Worm (Caenorhabditis elegans) whole organism, dauer: ENCODE measurements around the gene ZK185.5.

Source experiments
- unc-62 ChIP-seq: sonication (generic microtip); optimal IDR thresholded peaks from 2 replicates; lab custom pipeline; 2017; ENCODE audit warnings: missing biosample characterization, missing genetic modification reagents, missing genetic modification characterization

ZK185.5 gene

DNA sequence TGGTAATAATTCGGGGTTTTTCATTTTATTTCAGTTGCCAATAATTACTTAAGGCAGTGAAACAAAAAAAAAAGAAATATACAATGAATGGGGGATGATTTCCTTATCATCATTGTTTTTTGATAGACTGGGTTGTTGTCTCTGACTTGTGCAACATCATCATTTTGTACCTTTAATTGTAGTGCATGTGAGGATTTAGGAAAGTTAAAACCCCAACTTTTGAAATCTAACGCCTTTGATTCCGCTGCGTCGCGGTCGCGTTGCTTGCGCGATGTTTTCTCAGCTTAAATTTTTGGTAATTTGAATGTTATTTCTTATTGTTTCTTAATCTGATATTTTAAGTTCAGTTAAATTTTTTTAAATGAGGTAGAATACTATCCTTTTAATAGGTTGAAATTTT, at the start of gene ZK185.5:
TSS of gene ZK185.5 (minus strand) at position 101 of the 400 bp plus-strand sequence.
- TF ChIP-seq unc-62: no peak

DNA sequence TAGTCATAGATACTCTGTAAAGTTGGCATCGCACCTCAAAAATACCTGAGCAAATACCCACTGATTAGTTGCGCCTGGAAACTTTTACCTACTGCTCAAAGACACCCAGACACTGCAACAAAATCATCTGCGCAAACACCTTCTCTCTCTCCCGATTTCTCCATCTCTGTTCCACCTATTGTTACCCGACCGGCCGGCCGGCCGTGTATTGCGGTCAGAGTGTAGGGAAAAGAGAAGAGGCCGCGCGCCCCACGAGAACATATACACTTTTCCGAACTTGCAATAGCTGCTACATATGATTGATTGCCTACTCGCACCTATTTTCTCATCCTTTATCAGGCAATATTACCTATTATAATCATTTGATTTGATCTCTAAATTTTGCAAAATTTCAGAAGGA, 42.7 kb upstream of the ZK185.5 start:
- TF ChIP-seq unc-62: no peak

DNA sequence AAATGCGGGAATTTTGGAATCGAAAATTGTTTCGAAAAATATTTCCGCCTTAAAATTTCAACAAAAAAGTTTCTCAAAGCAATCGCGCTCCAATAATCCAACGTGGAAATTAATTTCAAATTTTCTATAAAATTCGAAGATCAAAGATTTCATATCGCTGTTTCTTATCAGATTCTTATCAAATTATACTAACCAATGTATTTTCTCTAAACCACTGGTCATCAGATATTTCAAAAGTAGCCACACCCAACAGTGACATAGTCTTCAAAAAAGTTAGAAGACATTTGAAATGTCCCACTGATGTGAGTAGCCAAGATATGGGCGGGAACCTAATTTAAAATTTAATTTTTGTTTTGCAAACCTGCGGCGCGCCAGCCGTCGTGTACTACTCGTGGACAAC, 41.8 kb upstream of the ZK185.5 start:
- no peak for TF ChIP-seq unc-62

DNA sequence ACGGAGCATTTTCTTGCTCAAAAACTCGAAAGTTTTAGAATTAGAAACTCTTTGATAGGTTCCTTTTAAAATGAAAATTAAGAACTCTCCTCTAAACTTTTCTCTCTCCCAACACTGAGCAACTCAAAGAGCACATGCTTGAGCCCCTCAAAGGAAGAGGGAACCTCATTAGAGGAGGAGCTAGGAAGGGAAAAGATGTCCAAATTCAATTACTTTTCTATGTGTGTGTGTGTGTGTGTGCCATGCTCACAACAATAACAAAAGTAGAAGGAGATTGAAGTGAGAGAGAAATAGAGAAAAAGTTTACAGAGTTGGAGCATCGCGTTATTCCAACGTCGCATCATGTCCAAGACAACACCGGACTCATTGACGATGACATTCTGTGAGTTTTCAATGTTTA, 40.3 kb upstream of the ZK185.5 start:
- TF ChIP-seq unc-62: no peak

DNA sequence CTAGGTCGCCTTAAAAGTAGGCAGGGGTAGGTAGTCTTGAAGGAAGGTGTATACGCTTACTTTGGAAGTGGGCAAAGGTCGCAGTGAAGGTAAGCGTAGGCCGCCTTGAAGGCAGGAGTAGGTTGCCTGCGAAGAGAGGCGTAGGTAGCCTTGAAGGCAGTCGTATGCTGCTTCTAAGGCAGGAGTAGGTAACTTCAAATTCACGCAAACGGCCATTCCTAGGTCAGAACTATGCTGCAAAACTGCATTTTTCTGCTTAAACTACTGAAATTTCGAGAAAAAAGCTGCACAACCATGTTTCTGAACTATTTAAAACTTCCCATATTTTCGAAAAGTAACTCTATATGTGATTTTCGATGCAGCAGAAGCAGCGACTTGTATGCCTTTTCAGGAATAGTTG, 33.8 kb upstream of the ZK185.5 start:
- no peak for TF ChIP-seq unc-62

DNA sequence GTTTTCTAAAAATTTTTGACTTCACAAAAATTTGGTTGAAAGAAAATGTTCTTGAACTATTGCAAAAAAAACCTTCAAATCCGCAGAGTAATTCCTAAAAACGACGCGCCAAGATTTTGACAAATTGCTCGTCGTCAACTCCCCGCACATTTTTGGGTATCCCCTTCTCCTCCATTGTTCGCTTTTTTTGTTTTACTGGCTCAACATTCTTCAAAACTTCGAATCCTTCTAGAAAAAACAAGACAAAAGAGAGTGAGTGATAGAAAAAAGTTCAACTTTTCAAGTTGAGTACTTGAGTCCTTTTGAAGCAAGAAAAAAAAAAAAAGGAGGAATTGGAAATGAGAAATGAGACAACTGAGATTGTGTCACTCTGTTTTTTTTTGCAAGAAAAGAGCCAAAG, 31.1 kb upstream of the ZK185.5 start:
- TF ChIP-seq unc-62: no peak

DNA sequence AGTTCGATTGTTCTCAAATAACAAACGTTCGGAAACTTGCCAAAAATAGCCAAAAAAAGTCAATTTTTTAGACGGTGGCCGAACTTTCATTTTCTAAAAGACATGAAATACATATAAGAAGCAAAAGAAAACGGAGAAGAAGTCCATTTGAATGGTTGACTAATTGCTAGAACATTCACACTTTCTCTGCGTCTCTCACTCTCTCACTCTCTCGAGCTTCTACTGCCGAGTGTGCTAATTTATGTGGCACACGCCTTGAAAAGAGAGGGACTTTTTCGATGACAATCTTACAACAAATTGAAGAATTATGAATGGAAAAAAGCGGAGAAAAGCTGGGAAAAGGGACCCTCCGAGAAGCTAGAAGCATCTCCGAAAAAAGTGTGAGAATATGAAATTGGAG, 28.3 kb upstream of the ZK185.5 start:
- no peak for TF ChIP-seq unc-62

DNA sequence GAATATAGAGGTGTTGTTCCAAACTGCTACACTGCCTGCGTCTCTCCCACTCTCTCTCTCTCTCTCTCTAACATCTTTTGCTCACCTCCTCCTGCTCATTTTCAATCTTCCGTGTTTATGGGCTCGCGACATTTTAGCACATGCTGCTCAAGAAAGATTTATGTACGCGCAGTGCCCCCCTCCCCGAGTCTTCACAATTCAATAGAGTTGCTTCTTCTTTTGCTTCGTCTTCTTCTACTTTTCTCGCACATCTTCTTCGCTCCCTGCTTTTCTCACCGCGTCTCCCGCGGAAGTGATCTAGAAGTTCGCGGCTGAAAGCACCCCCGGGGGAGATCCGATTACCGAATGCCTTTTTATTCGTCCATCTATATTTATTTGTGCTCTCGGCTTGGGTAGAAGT, 24.9 kb upstream of the ZK185.5 start:
- no peak for TF ChIP-seq unc-62

DNA sequence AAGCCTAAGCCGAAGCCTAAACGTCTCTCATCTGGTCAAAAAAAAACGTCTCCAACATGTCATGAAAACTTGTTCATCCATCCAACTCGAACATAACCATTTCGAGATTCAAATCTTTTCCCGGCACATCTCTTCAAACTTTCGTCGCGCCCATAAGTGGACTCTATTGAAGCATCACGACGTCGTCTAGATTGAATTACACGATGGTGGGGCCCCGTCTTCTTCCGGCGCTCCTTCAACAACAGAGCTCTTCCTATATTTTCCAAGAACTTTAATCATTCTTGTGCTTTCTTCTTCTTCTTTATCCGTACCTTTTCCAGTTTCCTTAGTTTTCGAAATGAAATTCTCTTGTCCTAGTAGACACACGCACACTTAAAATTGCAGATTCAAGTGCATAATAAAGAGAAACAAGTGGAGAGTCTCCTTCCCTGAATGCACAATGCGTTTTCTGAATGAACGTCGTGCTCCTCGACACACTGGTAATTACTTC, 22.7 kb upstream of the ZK185.5 start, which contains the start of gene F28E10.1:
TSS of gene F28E10.1 (plus strand) at position 440 of the 490 bp plus-strand sequence.
- no peak for TF ChIP-seq unc-62

DNA sequence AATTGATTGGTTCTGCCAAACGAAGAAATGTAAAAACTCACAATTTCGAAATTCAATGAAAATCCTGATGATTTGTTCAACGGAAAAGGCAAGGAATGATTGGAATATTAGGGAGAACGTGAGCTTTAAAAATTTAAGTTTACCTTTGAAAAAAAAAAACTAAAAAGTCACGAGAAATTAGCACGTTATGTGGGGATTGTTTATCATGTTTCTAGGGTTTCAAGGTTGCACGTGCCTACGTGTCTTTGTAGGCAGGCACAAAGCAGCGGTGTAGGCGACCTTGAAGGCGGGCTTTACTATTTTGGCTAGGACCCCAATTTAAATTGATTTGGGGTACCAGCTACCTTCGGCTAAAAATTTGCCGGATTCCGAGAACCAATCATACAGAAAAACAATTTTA, 21.6 kb upstream of the ZK185.5 start, which contains the start of gene F28E10.4:
TSS of gene F28E10.4 (minus strand) at position 101 of the 400 bp plus-strand sequence.
- no peak for TF ChIP-seq unc-62

DNA sequence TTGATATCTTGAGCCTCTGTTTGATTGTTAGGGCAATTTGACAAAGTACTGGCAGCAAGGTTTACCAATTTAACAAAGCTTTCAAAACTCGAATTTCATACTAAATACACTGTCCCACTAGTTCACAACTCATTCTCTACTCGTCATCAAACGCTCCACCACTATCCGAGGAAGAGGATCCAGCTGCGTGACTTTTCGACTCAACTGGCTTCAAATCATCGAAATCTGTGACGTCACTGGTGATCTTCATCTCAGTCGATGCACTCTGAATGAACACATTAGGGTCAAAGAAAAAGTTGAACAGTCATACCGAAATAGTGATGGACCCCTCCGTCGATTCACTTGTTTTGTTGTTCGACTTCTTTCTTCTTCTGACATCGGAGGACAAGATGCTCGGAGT, 20.2 kb upstream of the ZK185.5 start:
- TF ChIP-seq unc-62: no peak

DNA sequence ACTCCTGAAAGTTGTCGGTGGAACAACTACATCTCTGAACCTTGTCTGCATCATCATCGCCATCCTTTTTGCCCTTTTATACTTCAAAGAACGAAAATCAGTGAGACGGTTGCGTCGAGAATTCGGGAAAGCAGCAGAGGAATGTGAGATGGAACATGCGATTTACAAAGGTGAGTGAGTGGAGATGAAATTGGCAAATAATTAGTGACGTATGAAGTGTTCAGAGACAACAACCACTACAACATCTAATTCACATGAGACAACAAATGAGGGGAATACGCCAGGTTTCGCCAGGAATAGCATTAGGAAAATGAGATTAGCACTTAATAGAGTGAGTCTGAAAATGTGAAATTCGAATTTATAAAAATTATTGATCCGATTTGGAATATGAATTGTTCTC, 18.8 kb upstream of the ZK185.5 start:
- no peak for TF ChIP-seq unc-62

DNA sequence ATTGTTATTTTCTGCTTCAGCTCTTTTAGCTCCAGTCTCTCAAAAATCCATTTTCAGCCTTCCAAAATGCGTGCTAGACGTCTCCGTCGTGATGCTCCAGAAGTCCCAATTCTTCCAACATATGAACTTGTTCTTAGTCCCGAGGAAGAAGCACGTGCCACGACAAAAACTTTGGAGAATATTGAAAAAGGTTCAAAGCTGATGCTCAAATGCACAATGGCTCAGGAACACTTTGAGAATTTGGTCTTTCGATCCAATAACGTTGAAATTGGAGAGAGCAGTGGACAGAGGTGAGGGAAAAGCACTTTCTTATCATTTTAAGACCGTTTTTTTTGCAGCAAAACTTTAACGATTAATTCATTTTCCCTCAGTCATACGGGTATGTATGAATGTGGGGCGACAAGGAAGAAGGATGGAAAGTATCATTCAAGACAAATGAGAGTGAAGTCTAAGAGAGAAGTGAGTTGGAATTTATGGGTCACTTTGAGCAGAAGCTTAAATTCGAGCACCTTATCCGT, 16.9 kb upstream of the ZK185.5 start, which contains the start of gene igeg-1:
TSS of gene igeg-1 (plus strand) at position 51 of the 518 bp plus-strand sequence.
- TF ChIP-seq unc-62: no peak

DNA sequence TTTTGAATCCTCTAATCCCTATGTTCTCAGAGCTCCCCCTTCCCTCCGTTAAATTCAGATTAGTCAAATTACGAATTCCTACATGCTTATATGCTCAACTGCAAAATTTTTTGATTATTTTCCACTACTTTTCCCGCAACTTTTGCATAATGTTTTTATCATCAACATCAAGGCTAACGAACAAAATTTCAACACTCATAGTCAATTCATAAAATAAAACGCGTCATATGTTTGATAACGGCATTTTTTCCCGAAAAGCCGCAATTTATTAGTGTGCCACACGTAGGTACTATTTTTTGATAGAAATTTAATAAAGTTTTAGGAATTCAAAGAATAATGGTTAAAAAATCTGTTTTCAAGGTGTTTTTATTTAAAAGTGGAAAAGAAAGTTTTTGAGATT, 13.4 kb upstream of the ZK185.5 start:
- no peak for TF ChIP-seq unc-62

DNA sequence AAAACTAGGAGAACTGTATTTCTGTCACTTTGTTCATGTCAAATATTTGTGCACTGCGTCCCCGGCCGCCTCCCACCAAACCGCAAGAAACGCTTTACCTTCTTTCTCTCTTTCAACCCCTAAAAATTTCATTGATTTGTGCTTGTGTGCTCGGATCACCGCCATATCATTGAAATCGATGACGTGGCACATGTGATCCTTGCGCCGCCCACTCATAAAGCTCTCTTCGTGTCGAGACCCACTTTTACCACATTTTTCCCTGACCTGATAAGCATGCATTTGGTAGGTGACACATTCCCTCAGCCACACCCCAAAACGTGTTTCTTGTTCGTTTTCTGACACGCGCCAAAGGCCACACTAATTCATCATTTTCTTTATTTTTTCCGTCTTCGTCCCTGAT, 12.0 kb upstream of the ZK185.5 start:
- no peak for TF ChIP-seq unc-62

DNA sequence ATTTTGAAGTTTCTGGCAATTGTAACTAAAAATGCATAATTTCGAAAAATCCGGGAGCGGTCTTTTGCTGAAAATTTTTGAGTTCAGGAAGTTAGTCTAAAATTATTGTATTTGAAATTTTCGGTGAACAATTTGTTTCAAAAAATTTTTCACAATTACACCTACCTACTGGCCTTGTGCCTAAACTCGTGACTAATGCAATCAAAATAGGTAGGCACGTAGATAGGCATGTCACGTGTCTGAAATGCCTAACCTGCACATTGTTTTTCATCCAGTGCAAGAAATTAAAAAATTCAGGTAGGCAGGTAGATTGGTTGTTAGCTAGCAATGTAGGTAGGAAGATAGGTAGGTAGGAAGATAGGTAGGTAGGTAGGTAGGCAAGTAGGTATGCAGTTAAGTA, 11.4 kb upstream of the ZK185.5 start:
- TF ChIP-seq unc-62: no peak

DNA sequence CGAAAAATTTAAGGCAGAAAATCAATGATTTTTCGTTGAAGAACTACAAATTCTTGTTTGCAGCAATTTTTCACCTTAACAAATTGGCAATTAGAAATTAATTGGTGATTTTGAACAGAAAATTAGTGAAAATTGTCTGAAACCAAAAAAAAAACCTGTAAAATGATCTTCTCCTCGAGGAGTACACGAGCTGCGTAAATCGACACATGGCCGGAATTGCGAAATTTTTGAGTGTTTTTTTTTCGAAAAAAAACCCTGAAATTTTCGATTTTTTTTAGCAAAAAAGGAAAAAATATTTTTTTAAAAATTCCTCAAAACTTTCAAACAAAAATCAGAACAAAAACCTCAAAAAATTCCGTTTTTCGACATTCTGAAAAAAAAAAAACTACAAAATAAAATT, 5.8 kb upstream of the ZK185.5 start:
- no peak for TF ChIP-seq unc-62

DNA sequence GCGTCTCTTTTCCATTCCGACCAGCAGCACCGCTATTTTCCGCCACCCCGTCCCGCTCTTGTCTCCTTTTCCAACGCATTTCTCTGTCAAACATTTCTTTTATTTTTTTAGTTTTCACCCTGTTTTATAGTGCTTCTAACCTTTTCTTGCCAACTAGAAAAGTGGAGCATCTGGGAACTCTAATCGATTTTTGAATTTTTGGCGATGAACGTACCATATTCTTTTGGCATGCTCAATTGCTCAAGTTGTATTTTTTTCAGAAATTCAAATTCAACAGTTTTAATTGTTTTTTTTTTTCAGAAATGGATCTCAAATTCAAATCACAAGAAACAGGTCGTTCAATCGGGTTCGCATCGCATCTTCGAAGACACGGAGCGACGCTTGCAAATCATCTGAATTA, 2.5 kb upstream of the ZK185.5 start, which contains the start of gene ZK185.1:
TSS of gene ZK185.1 (plus strand) at position 301 of the 400 bp plus-strand sequence.
- no peak for TF ChIP-seq unc-62

DNA sequence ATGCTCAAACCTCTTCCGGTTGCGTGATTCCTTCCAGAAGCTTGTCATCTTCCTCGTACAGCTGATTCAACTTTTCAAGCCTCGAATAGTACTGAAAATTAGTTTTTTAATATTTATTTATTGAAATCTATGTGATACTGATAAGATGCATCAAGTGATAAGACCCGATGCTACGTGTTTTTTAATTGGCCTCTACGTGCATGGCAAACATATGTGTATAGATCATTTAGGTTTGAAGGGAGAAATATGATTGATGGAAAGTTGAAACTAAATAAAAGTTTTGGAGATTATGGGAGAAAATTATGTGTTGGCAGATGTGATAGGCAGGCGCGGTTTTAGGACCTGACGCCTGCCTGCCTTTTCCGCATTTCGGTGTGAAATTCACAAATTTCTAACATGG, 1.5 kb downstream of the ZK185.5 start:
- TF ChIP-seq unc-62: no peak
